Worm (Caenorhabditis elegans) whole organism, L4/young adult: ENCODE results near the gene clec-207.

Source experiments
- W03F9.2 ChIP-seq: fragments of 150-350 bp; optimal IDR thresholded peaks from 2 replicates; lab custom pipeline; 2014; ENCODE audit warnings: missing biosample characterization, missing genetic modification characterization
- dao-5 ChIP-seq: sonication (generic microtip); optimal IDR thresholded peaks from 2 replicates; lab custom pipeline; 2016; ENCODE audit warnings: missing genotype, missing genetic modification characterization, moderate library complexity, missing compliant biosample characterization
- him-1 ChIP-seq: sonication (generic microtip); optimal IDR thresholded peaks from 2 replicates; lab custom pipeline; 2016; ENCODE audit warnings: missing genotype, missing genetic modification reagents, missing genetic modification characterization, missing compliant biosample characterization

ce11 chrV:2068728-2069443, 27.0 kb upstream of the clec-207 start:
- TF ChIP-seq him-1 (no peak), dao-5 (tag; lab: Kevin White, UChicago) (no peak), W03F9.2 (tag; lab: Kevin White, UChicago) (no peak)
